Worm (Caenorhabditis elegans): ENCODE data around the gene tmed-1.

ce11 chrIV:12047552-12048347 is 30.2 kb downstream of the tmed-1 start, which contains the start of gene T12G3.4:
- TF ChIP-seq D2030.7 (GFP tag; IDR thresholded peaks at IDR 0.05) (no peak), mxl-1 (tag; optimal IDR thresholded peaks at IDR 0.05) (no peak), mes-4 (tag; optimal IDR thresholded peaks at IDR 0.05) (no peak), ama-1 (optimal IDR thresholded peaks at IDR 0.05) (no peak), ama-1 (GFP tag; optimal IDR thresholded peaks at IDR 0.05) (no peak), attf-3 (GFP tag; conservative IDR thresholded peaks at IDR 0.05) (no peak), bed-1 (GFP tag; IDR thresholded peaks at IDR 0.05) (no peak), dox-1 (GFP tag; IDR thresholded peaks at IDR 0.05) (no peak), unc-130 (GFP tag; optimal IDR thresholded peaks at IDR 0.05) (no peak), fkh-3 (tag; optimal IDR thresholded peaks at IDR 0.05) (no peak), unc-62 (GFP tag; optimal IDR thresholded peaks at IDR 0.05) (no peak), ztf-25 (GFP tag; IDR thresholded peaks at IDR 0.05) (no peak), hlh-26 (GFP tag; conservative IDR thresholded peaks at IDR 0.05) (no peak), ceh-58 (GFP tag; IDR thresholded peaks at IDR 0.05) (no peak), snpc-4 (GFP tag; optimal IDR thresholded peaks at IDR 0.05) (no peak), snpc-4 (tag; optimal IDR thresholded peaks at IDR 0.05) (no peak)
